Worm (Caenorhabditis elegans) whole organism, L2 larva: ENCODE results near the gene T28A11.19.

Source experiments
- C34F6.9 ChIP-seq: fragments of 150-350 bp; optimal IDR thresholded peaks from 2 replicates; lab custom pipeline; 2014; ENCODE audit warnings: missing biosample characterization, missing genetic modification characterization
- R02D3.7 ChIP-seq: fragments of 150-350 bp; optimal IDR thresholded peaks from 2 replicates; lab custom pipeline; 2014; ENCODE audit warnings: missing biosample characterization, missing genetic modification characterization
- Y55F3AM.14 ChIP-seq: fragments of 200-800 bp; sonication (Bioruptor generic); optimal IDR thresholded peaks from 2 replicates; lab custom pipeline; 2018; ENCODE audit warnings: mild to moderate bottlenecking, missing genetic modification characterization, missing compliant biosample characterization
- ZK546.5 ChIP-seq: sonication (generic microtip); optimal IDR thresholded peaks from 2 replicates; lab custom pipeline; 2017; ENCODE audit warnings: missing biosample characterization, missing genetic modification characterization
- alr-1 ChIP-seq: fragments of 150-350 bp; optimal IDR thresholded peaks from 2 replicates; lab custom pipeline; 2014; ENCODE audit warnings: missing biosample characterization, missing genetic modification characterization
- aly-2 ChIP-seq: fragments of 150-350 bp; optimal IDR thresholded peaks from 2 replicates; lab custom pipeline; 2014; ENCODE audit warnings: missing biosample characterization, missing genetic modification characterization
- blmp-1 ChIP-seq: sonication (generic microtip); optimal IDR thresholded peaks from 2 replicates; lab custom pipeline; 2017; ENCODE audit warnings: missing genetic modification characterization, mild to moderate bottlenecking, missing compliant biosample characterization, antibody characterized with exemption, moderate library complexity; ENCODE audit not compliant: insufficient read depth
- ceh-16 ChIP-seq: fragments of 150-350 bp; optimal IDR thresholded peaks from 2 replicates; lab custom pipeline; 2014; ENCODE audit warnings: missing biosample characterization, missing genetic modification characterization
- ceh-82 ChIP-seq: fragments of 150-350 bp; optimal IDR thresholded peaks from 2 replicates; lab custom pipeline; 2014; ENCODE audit warnings: missing biosample characterization, missing genetic modification characterization
- dmd-4 ChIP-seq: sonication (generic microtip); optimal IDR thresholded peaks from 2 replicates; lab custom pipeline; 2017; ENCODE audit warnings: missing biosample characterization, missing genetic modification characterization
- egl-27 ChIP-seq: sonication (generic microtip); optimal IDR thresholded peaks from 3 replicates; lab custom pipeline; 2017; ENCODE audit warnings: missing biosample characterization, missing genetic modification reagents, missing genetic modification characterization
- elt-3 ChIP-seq: sonication (generic microtip); optimal IDR thresholded peaks from 2 replicates; lab custom pipeline; 2017; ENCODE audit warnings: missing biosample characterization, missing genetic modification characterization
- fos-1 ChIP-seq: fragments of 150-350 bp; optimal IDR thresholded peaks from 2 replicates; lab custom pipeline; 2014; ENCODE audit warnings: missing biosample characterization, missing genetic modification characterization
- gmeb-1 ChIP-seq: fragments of 150-350 bp; optimal IDR thresholded peaks from 2 replicates; lab custom pipeline; 2014; ENCODE audit warnings: missing biosample characterization, missing genetic modification characterization
- lin-13 ChIP-seq: fragments of 150-350 bp; optimal IDR thresholded peaks from 2 replicates; lab custom pipeline; 2014; ENCODE audit warnings: missing biosample characterization, missing genetic modification reagents, missing genetic modification characterization
- lin-39 ChIP-seq: fragments of 150-350 bp; optimal IDR thresholded peaks from 2 replicates; lab custom pipeline; 2014; ENCODE audit warnings: missing biosample characterization, missing genetic modification reagents, missing genetic modification characterization
- lsy-2 ChIP-seq, 2 experiments: fragments of 150-350 bp in 1 of 2; sonication (generic microtip) in 1 of 2; optimal IDR thresholded peaks; 2 replicates each; lab custom pipeline; 2014 to 2017; ENCODE audit warnings: missing biosample characterization in 2 of 2, missing genetic modification characterization in 2 of 2
- mab-5 ChIP-seq: fragments of 150-350 bp; optimal IDR thresholded peaks from 2 replicates; lab custom pipeline; 2014; ENCODE audit warnings: missing biosample characterization, missing genetic modification characterization
- mbf-1 ChIP-seq: sonication (generic microtip); optimal IDR thresholded peaks from 2 replicates; lab custom pipeline; 2017; ENCODE audit warnings: missing biosample characterization, missing genetic modification characterization
- mdl-1 ChIP-seq, 2 experiments: fragments of 150-350 bp in 1 of 2; sonication (generic microtip) in 1 of 2; optimal IDR thresholded peaks; 2 replicates each; lab custom pipeline; 2017; ENCODE audit warnings: missing biosample characterization in 2 of 2, missing genetic modification characterization in 2 of 2
- nhr-11 ChIP-seq: fragments of 150-350 bp; optimal IDR thresholded peaks from 2 replicates; lab custom pipeline; 2014; ENCODE audit warnings: missing biosample characterization, missing genetic modification characterization
- nhr-12 ChIP-seq: fragments of 150-350 bp; optimal IDR thresholded peaks from 2 replicates; lab custom pipeline; 2014; ENCODE audit warnings: missing biosample characterization, missing genetic modification characterization
- nhr-21 ChIP-seq: fragments of 150-350 bp; optimal IDR thresholded peaks from 2 replicates; lab custom pipeline; 2014; ENCODE audit warnings: missing biosample characterization, missing genetic modification characterization
- nhr-23 ChIP-seq: fragments of 150-350 bp; optimal IDR thresholded peaks from 2 replicates; lab custom pipeline; 2014; ENCODE audit warnings: missing biosample characterization, missing genetic modification reagents, missing genetic modification characterization
- nhr-237 ChIP-seq: fragments of 150-350 bp; optimal IDR thresholded peaks from 2 replicates; lab custom pipeline; 2014; ENCODE audit warnings: missing biosample characterization, missing genetic modification characterization
- nhr-25 ChIP-seq: fragments of 150-350 bp; sonication (generic microtip); optimal IDR thresholded peaks from 3 replicates; lab custom pipeline; 2014; ENCODE audit warnings: missing biosample characterization, missing genetic modification characterization
- nhr-6 ChIP-seq: fragments of 150-350 bp; optimal IDR thresholded peaks from 2 replicates; lab custom pipeline; 2014; ENCODE audit warnings: missing biosample characterization, missing genetic modification characterization
- nhr-77 ChIP-seq: fragments of 150-350 bp; optimal IDR thresholded peaks from 2 replicates; lab custom pipeline; 2014; ENCODE audit warnings: missing biosample characterization, missing genetic modification characterization
- sem-4 ChIP-seq: fragments of 150-350 bp; optimal IDR thresholded peaks from 2 replicates; lab custom pipeline; 2014; ENCODE audit warnings: missing biosample characterization, missing genetic modification reagents, missing genetic modification characterization
- snpc-4 ChIP-seq: fragments of 150-350 bp; optimal IDR thresholded peaks from 2 replicates; lab custom pipeline; 2014; ENCODE audit warnings: missing biosample characterization, missing genetic modification characterization
- unc-55 ChIP-seq: fragments of 150-350 bp; sonication (generic microtip); optimal IDR thresholded peaks from 3 replicates; lab custom pipeline; 2014; ENCODE audit warnings: missing biosample characterization, missing genetic modification reagents, missing genetic modification characterization
- unc-62 ChIP-seq: fragments of 150-350 bp; optimal IDR thresholded peaks from 2 replicates; lab custom pipeline; 2014; ENCODE audit warnings: missing biosample characterization, missing genetic modification reagents, missing genetic modification characterization
- ztf-1 ChIP-seq: fragments of 200-800 bp; sonication (Bioruptor generic); conservative IDR thresholded peaks from 2 replicates; pipeline ENCODE4 v1.3.6; 2022; ENCODE audit warnings: missing genetic modification characterization, missing compliant biosample characterization
- ztf-11 ChIP-seq: sonication (generic microtip); optimal IDR thresholded peaks from 2 replicates; lab custom pipeline; 2017; ENCODE audit warnings: missing biosample characterization, missing genetic modification characterization
- ztf-4 ChIP-seq: fragments of 150-350 bp; optimal IDR thresholded peaks from 2 replicates; lab custom pipeline; 2014; ENCODE audit warnings: missing biosample characterization, missing genetic modification characterization

T28A11.19 gene

DNA sequence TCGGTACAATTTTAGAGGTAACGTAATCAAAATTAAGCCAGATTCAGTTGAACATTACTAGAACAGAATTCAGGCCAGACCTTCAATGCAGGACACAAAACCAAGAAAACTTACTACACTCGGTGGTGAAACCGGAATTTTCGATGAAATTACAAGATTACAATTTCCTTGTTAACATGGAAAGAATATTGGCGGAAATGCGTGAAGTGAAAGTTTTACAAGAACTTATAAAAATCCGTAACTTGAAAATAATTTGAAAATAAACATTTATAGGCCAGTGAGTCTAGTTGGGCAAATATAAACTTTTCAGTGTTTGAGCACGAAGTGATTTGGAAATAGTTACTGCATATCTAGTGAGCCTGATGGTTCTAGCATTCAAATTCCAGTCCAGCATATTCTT lies 34.4 kb downstream of the T28A11.19 start, which contains the start of gene K08D9.6:
Gene K08D9.6 (minus strand): TSS at position 101 of the 400 bp plus-strand sequence.
- TF ChIP-seq ceh-82 (tag; lab: Kevin White, UChicago) (no peak), elt-3 (tag; lab: Kevin White, UChicago) (no peak), lin-13 (GFP tag; lab: Kevin White, UChicago) (no peak), egl-27 (tag; lab: Kevin White, UChicago) (no peak), mab-5 (tag; lab: Kevin White, UChicago) (no peak), dmd-4 (tag; lab: Kevin White, UChicago) (no peak), mdl-1 (tag; optimal IDR thresholded peaks at IDR 0.05; lab: Kevin White, UChicago) (no peak)

DNA sequence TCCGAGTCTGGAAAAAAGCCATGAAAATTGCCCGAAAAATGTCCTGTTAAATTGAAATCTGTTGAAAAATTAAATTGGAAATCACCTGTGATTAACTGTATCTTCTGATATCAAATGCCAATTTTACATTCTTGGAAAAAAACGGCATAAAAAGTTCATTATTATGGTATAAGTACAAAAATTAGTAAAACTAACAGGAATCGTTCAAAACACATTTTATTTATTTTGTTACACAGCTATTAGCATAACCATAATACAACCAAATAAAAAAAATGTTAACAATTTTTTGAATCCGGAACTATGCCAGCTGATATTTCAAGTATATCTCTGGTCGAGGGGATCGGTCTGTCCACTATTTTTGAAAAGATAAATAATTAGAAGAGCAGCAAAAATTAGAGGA lies 38.7 kb downstream of the T28A11.19 start, which contains the start of gene K08D9.10:
Gene K08D9.10 (plus strand): TSS at position 301 of the 400 bp plus-strand sequence.
- TF ChIP-seq ZK546.5 (tag; lab: Kevin White, UChicago) (no peak), nhr-6 (tag; lab: Kevin White, UChicago) (no peak), nhr-237 (no peak), alr-1 (tag; lab: Kevin White, UChicago) (no peak), nhr-23 (tag; lab: Kevin White, UChicago) (no peak), snpc-4 (no peak), gmeb-1 (tag; lab: Kevin White, UChicago) (no peak), ceh-16 (tag; lab: Kevin White, UChicago) (no peak), egl-27 (tag; lab: Kevin White, UChicago) (no peak), mbf-1 (tag; lab: Kevin White, UChicago) (no peak), nhr-21 (no peak), ztf-4 (tag; lab: Kevin White, UChicago) (no peak), Y55F3AM.14 (GFP tag; lab: Kevin White, UChicago) (no peak)
- TF ChIP-seq, all 48 proteins: peak for 0

DNA sequence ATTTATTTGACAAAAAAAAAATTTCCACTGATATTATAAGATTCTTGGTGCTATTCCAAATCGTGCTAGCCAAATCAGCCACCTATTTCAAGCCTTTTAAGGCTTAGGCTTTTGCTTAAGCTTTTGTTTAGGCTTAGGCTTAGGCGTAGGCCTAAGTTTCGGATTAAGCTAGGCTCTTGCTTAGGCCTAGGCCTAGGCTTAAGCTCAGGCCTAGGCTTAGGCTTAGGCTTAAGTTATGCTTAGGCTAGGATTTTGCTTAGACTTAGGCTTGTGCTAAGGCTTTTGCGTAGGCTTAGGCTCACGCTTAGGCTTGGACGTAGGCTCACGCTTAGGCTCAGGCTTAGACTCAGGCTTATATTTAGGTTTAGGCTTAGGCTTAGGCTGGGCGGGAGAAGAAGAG lies 39.2 kb downstream of the T28A11.19 start:
- no peak for TF ChIP-seq unc-62 (GFP tag; lab: Kevin White, UChicago)
- TF ChIP-seq sem-4, result no peak
- no peak for TF ChIP-seq ztf-11 (tag; lab: Kevin White, UChicago)
- no peak for TF ChIP-seq nhr-12 (tag; lab: Kevin White, UChicago)
- no peak for TF ChIP-seq mbf-1 (tag; lab: Kevin White, UChicago)
- no peak for TF ChIP-seq lsy-2 (tag; optimal IDR thresholded peaks at IDR 0.05; lab: Kevin White, UChicago)
- no peak for TF ChIP-seq aly-2 (tag; lab: Kevin White, UChicago)
- TF ChIP-seq C34F6.9 (tag; lab: Kevin White, UChicago), result no peak
- no peak for TF ChIP-seq lin-39 (tag; lab: Kevin White, UChicago)
- TF ChIP-seq mab-5 (tag; lab: Kevin White, UChicago), result no peak

DNA sequence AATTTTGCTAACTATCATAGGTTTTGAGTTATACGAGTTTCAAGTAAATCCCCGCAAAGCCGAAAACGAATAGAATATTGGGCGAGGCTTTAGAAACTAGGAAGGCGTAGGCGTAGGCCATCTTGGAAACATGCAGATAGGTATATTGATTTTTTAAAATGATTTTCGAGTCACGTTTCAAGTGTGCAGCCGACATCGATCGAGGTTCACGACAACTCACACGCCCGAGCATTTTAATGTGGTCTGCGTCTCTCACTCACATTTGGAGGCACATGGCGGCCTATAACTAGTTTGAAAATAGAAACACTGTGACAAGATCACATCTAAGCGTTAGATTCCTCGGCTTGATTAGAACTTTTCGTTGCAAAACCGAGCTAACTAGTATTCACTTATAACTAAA lies 41.9 kb downstream of the T28A11.19 start, which contains the start of gene K08D9.2:
Gene K08D9.2 (plus strand): TSS at position 301 of the 400 bp plus-strand sequence.
- no peak for TF ChIP-seq unc-55 (GFP tag; lab: Kevin White, UChicago)
- no peak for TF ChIP-seq ztf-1 (GFP tag; lab: Robert Waterston, UW)
- TF ChIP-seq nhr-237, result no peak
- no peak for TF ChIP-seq nhr-25 (tag; lab: Kevin White, UChicago)
- no peak for TF ChIP-seq ztf-11 (tag; lab: Kevin White, UChicago)
- no peak for TF ChIP-seq ztf-4 (tag; lab: Kevin White, UChicago)
- TF ChIP-seq C34F6.9 (tag; lab: Kevin White, UChicago), result no peak
- TF ChIP-seq R02D3.7 (tag; lab: Kevin White, UChicago), result no peak
- TF ChIP-seq blmp-1 (tag; lab: Kevin White, UChicago), result no peak
- no peak for TF ChIP-seq fos-1
- TF ChIP-seq nhr-77, result no peak
- no peak for TF ChIP-seq nhr-11 (tag; lab: Kevin White, UChicago)
- no peak for TF ChIP-seq gmeb-1 (tag; lab: Kevin White, UChicago)
- TF ChIP-seq dmd-4 (tag; lab: Kevin White, UChicago), result no peak
- no peak for TF ChIP-seq ceh-16 (tag; lab: Kevin White, UChicago)
- TF ChIP-seq mab-5 (tag; lab: Kevin White, UChicago), result no peak
